Fruit fly (Drosophila melanogaster) Kc167 (cell line): Measurements from ENCODE around the gene TfIIS.

Source experiments
- insv ChIP-seq: fragments of >200 bp; optimal IDR thresholded peaks from 3 replicates; lab custom pipeline; 2018; ENCODE audit warnings: missing external identifiers
- psq ChIP-seq: fragments of >200 bp; optimal IDR thresholded peaks from 2 replicates; lab custom pipeline; 2017; ENCODE audit warnings: missing external identifiers

DNA sequence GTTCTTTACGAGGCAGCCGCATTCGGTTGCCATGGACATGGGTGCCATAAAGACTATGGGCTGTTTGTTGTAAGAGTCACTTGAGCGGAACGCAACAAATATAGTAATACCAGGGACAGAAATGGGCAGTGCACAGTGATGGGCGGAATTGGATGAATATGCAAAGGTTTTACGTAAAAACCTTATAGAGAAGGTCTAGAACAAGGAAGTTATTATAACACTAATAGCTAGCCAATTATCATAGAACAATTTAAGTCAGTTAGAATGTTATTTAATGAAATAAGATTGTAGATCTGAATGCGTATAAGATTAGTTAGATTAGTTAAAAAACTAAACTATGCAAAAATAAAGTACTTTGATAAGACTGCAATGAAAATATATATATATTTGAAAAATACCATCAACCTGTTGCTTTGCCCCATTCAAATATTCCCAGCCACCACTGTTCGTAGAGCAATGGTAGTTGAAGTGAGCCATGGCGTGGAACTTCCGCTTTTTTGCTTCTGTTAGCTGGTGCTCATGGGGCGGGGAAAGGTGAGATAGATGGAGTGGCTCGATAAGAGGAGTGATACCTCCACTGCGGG is 7.7 kb downstream of the TfIIS start:
- TF ChIP-seq psq (lab: Kevin White, UChicago) (no peak), insv (lab: Kevin White, UChicago) (no peak)
